Worm (Caenorhabditis elegans) whole organism, L1 larva: Measurements from ENCODE around the gene ctsa-3.2.

Experiments
- C04F5.9 ChIP-seq: sonication (generic microtip); optimal IDR thresholded peaks from 2 replicates; lab custom pipeline; 2016; ENCODE audit warnings: missing genetic modification characterization, missing compliant biosample characterization
- C34B4.2 ChIP-seq: sonication (generic microtip); optimal IDR thresholded peaks from 2 replicates; lab custom pipeline; 2017; ENCODE audit warnings: mild to moderate bottlenecking, missing genetic modification characterization, missing compliant biosample characterization
- Y116A8C.19 ChIP-seq: sonication (generic microtip); optimal IDR thresholded peaks from 2 replicates; lab custom pipeline; 2016; ENCODE audit warnings: missing compliant biosample characterization, missing genetic modification characterization, borderline replicate concordance
- aha-1 ChIP-seq: fragments of 150-350 bp; optimal IDR thresholded peaks from 2 replicates; lab custom pipeline; 2014; ENCODE audit warnings: missing biosample characterization, missing genetic modification characterization
- alr-1 ChIP-seq: fragments of 200-800 bp; sonication (Bioruptor generic); optimal IDR thresholded peaks from 2 replicates; lab custom pipeline; 2018; ENCODE audit warnings: borderline replicate concordance, mild to moderate bottlenecking, missing genetic modification characterization, missing compliant biosample characterization
- aly-2 ChIP-seq: fragments of 150-350 bp; optimal IDR thresholded peaks from 2 replicates; lab custom pipeline; 2014; ENCODE audit warnings: missing biosample characterization, missing genetic modification characterization
- blmp-1 ChIP-seq: fragments of 150-350 bp; optimal IDR thresholded peaks from 2 replicates; lab custom pipeline; 2014; ENCODE audit warnings: missing biosample characterization, missing genetic modification characterization
- ceh-63 ChIP-seq: fragments of 200-800 bp; sonication (Bioruptor generic); optimal IDR thresholded peaks from 2 replicates; lab custom pipeline; 2018; ENCODE audit warnings: mild to moderate bottlenecking, missing genetic modification characterization, missing compliant biosample characterization
- ceh-8 ChIP-seq: fragments of 200-800 bp; sonication (Bioruptor generic); optimal IDR thresholded peaks from 2 replicates; lab custom pipeline; 2018; ENCODE audit warnings: mild to moderate bottlenecking, missing genetic modification characterization, moderate library complexity, missing compliant biosample characterization
- ceh-82 ChIP-seq, 3 experiments: fragments of 150-350 bp in 1 of 3; sonication (generic microtip) in 2 of 3; optimal IDR thresholded peaks; 2 replicates each; lab custom pipeline; 2014 to 2017; ENCODE audit warnings: missing biosample characterization in 3 of 3, missing genetic modification characterization in 3 of 3
- ceh-90 ChIP-seq: sonication (generic microtip); optimal IDR thresholded peaks from 2 replicates; lab custom pipeline; 2016; ENCODE audit warnings: missing genetic modification characterization, missing compliant biosample characterization
- dpl-1 ChIP-seq, 3 experiments: fragments of 150-350 bp in 2 of 3; sonication (generic microtip) in 1 of 3; optimal IDR thresholded peaks; 2 replicates each; lab custom pipeline; 2014 to 2017; ENCODE audit warnings: missing biosample characterization in 3 of 3, missing genetic modification characterization in 3 of 3, missing genetic modification reagents in 3 of 3
- efl-1 ChIP-seq, 4 experiments: fragments of 150-350 bp; optimal IDR thresholded peaks in 3 of 4; peaks in 1 of 4; 1 replicate in 1 of 4; 2 replicates in 3 of 4; lab custom pipeline; 2014; ENCODE audit warnings: missing biosample characterization in 2 of 4, missing genetic modification characterization in 2 of 4, missing genetic modification reagents in 2 of 4
- elt-3 ChIP-seq, 6 experiments: fragments of 150-350 bp in 1 of 6; sonication (generic microtip); optimal IDR thresholded peaks; 2 replicates each; lab custom pipeline; 2017 to 2018; ENCODE audit warnings: missing biosample characterization in 6 of 6, missing genetic modification characterization in 6 of 6, inconsistent platforms in 1 of 6
- ets-5 ChIP-seq: fragments of 200-800 bp; sonication (Bioruptor generic); IDR thresholded peaks from 2 replicates; pipeline ENCODE4 v1.3.6; 2022; ENCODE audit warnings: missing genetic modification characterization, missing compliant biosample characterization
- hlh-4 ChIP-seq: sonication (generic microtip); optimal IDR thresholded peaks from 2 replicates; lab custom pipeline; 2016; ENCODE audit warnings: mild to moderate bottlenecking, missing genetic modification characterization, missing compliant biosample characterization
- irx-1 ChIP-seq: sonication (generic microtip); optimal IDR thresholded peaks from 2 replicates; lab custom pipeline; 2016; ENCODE audit warnings: missing genetic modification characterization, missing compliant biosample characterization
- lin-14 ChIP-seq: fragments of 200-800 bp; sonication (Bioruptor generic); optimal IDR thresholded peaks from 2 replicates; lab custom pipeline; 2018; ENCODE audit warnings: mild to moderate bottlenecking, missing genetic modification characterization, moderate library complexity, missing compliant biosample characterization
- lin-15B ChIP-seq: fragments of 150-350 bp; sonication (generic microtip); optimal IDR thresholded peaks from 3 replicates; lab custom pipeline; 2014; ENCODE audit warnings: missing biosample characterization, missing genetic modification characterization
- lin-35 ChIP-seq, 2 experiments: fragments of 150-350 bp; optimal IDR thresholded peaks; 2 replicates each; lab custom pipeline; 2014; ENCODE audit warnings: missing biosample characterization in 2 of 2, missing genetic modification characterization in 2 of 2, missing genetic modification reagents in 2 of 2
- lsy-2 ChIP-seq, 2 experiments: fragments of 150-350 bp; optimal IDR thresholded peaks; 2 replicates each; lab custom pipeline; 2014; ENCODE audit warnings: missing biosample characterization in 2 of 2, missing genetic modification characterization in 2 of 2
- mef-2 ChIP-seq: fragments of 150-350 bp; optimal IDR thresholded peaks from 2 replicates; lab custom pipeline; 2014; ENCODE audit warnings: missing biosample characterization, missing genetic modification characterization
- mep-1 ChIP-seq: fragments of 150-350 bp; optimal IDR thresholded peaks from 2 replicates; lab custom pipeline; 2014; ENCODE audit warnings: missing biosample characterization, missing genetic modification characterization
- nhr-12 ChIP-seq: sonication (generic microtip); optimal IDR thresholded peaks from 2 replicates; lab custom pipeline; 2017; ENCODE audit warnings: missing biosample characterization, missing genetic modification characterization
- nhr-84 ChIP-seq: sonication (generic microtip); optimal IDR thresholded peaks from 2 replicates; lab custom pipeline; 2017; ENCODE audit warnings: missing biosample characterization, missing genetic modification characterization
- pax-3 ChIP-seq: fragments of 200-800 bp; sonication (Bioruptor generic); optimal IDR thresholded peaks from 2 replicates; lab custom pipeline; 2018; ENCODE audit warnings: mild to moderate bottlenecking, missing genetic modification characterization, moderate library complexity, missing compliant biosample characterization
- pqm-1 ChIP-seq: sonication (generic microtip); optimal IDR thresholded peaks from 3 replicates; lab custom pipeline; 2017; ENCODE audit warnings: missing biosample characterization, missing genetic modification characterization
- rnt-1 ChIP-seq: sonication (generic microtip); optimal IDR thresholded peaks from 2 replicates; lab custom pipeline; 2016; ENCODE audit warnings: mild to moderate bottlenecking, missing genetic modification characterization, moderate library complexity, missing compliant biosample characterization
- swsn-7 ChIP-seq: sonication (generic microtip); optimal IDR thresholded peaks from 2 replicates; lab custom pipeline; 2016; ENCODE audit warnings: missing genetic modification characterization, missing compliant biosample characterization
- tbx-2 ChIP-seq: sonication (generic microtip); optimal IDR thresholded peaks from 2 replicates; lab custom pipeline; 2016; ENCODE audit warnings: missing genetic modification characterization, missing compliant biosample characterization
- unc-30 ChIP-seq: sonication (generic microtip); optimal IDR thresholded peaks from 2 replicates; lab custom pipeline; 2017; ENCODE audit warnings: missing biosample characterization, missing genetic modification characterization
- zip-4 ChIP-seq: fragments of 200-800 bp; sonication (Bioruptor generic); optimal IDR thresholded peaks from 2 replicates; lab custom pipeline; 2018; ENCODE audit warnings: mild to moderate bottlenecking, missing genetic modification characterization, moderate library complexity, missing compliant biosample characterization

The ctsa-3.2 gene

DNA sequence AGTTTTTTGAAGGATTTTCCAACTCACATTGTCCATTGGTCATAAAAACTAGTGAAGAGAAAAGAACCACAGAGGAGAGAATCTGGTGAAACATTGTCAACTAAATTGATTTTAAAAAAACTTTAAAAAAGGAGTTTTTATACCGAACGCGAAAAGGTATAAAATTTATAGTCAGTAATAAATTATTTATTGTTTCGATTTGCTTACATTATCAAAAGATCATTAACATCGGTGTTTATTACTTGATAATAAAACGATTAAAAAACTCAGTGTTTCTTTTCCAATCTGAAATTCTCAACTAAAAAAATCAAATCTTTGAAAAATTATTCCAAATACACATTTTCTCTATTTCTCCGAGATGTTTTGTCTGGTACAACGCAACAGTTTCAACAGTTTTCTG is 41.2 kb downstream of the ctsa-3.2 start, which contains the start of gene F26C11.4:
Gene F26C11.4, minus strand, starts transcription at position 101 of the 400 bp plus-strand sequence.
- no peak for TF ChIP-seq ceh-63 (GFP tag; lab: Kevin White, UChicago)
- no peak for TF ChIP-seq ceh-90 (tag; lab: Kevin White, UChicago)
- TF ChIP-seq lsy-2 (tag; optimal IDR thresholded peaks at IDR 0.05; lab: Kevin White, UChicago), result no peak
- no peak for TF ChIP-seq ets-5 (GFP tag; lab: Robert Waterston, UW)
- no peak for TF ChIP-seq nhr-84
- TF ChIP-seq C34B4.2 (tag; lab: Kevin White, UChicago), result no peak
- no peak for TF ChIP-seq mef-2 (tag; lab: Kevin White, UChicago)
- no peak for TF ChIP-seq irx-1 (tag; lab: Kevin White, UChicago)
- no peak for TF ChIP-seq aly-2
- TF ChIP-seq efl-1 (optimal IDR thresholded peaks at IDR 0.05; lab: Kevin White, UChicago), result no peak
- no peak for TF ChIP-seq efl-1 (GFP tag; optimal IDR thresholded peaks at IDR 0.05 in 1 of 2; lab: Kevin White, UChicago)
- TF ChIP-seq nhr-12 (tag; lab: Kevin White, UChicago), result no peak
- no peak for TF ChIP-seq swsn-7 (tag; lab: Kevin White, UChicago)
- no peak for TF ChIP-seq mep-1 (tag; lab: Kevin White, UChicago)

DNA sequence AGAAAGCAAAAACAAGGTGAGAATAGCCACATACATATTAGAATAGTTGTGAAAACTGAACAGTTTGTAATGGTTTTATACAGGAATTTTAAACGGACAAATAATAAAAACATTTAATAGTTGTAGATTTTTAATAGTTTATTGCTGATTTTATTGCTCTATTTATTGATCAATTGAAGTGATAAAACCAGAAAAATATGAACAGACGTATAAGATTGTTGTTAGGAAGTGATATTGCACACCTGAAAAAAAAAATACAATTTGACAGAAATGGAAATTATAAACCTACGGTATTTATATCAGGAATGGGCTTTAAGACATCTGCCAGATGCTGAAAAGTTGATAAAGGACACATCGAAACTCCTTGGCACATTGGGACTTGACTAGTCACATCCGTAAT is 42.9 kb downstream of the ctsa-3.2 start, which contains the start of gene C05C10.8:
Gene C05C10.8, minus strand, starts transcription at position 101 of the 400 bp plus-strand sequence.
- TF ChIP-seq unc-30 (tag; lab: Kevin White, UChicago) (no peak), pqm-1 (no peak), efl-1 (optimal IDR thresholded peaks at IDR 0.05; lab: Kevin White, UChicago) (no peak), efl-1 (GFP tag; optimal IDR thresholded peaks at IDR 0.05 in 1 of 2; lab: Kevin White, UChicago) (peak in 1 of 2 experiments; percentile 32), Y116A8C.19 (no peak)

DNA sequence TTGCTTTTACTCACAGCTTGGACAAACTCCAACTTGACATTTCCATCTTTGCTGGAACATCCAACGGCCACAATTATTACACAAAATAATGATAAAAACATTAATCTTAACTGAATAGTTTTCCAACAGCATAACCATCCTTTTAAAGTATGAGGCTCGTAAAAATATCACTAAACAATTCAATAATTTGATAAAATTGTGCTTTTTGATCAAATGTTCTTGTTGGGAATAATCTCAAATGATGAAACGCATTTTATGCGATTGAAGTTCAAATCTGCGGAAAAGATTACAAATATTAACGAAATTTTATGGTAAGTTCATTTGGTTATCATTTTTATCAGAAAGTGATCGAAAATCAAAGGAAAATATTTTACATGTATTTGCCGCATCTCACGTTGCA is 45.5 kb downstream of the ctsa-3.2 start, which contains the start of gene pho-10:
Gene pho-10, minus strand, starts transcription at position 101 of the 400 bp plus-strand sequence.
- no peak for TF ChIP-seq C34B4.2 (tag; lab: Kevin White, UChicago)
- no peak for TF ChIP-seq ceh-90 (tag; lab: Kevin White, UChicago)
- TF ChIP-seq rnt-1 (tag; lab: Kevin White, UChicago), result no peak
- no peak for TF ChIP-seq ceh-82 (tag; optimal IDR thresholded peaks at IDR 0.05; lab: Kevin White, UChicago)
- no peak for TF ChIP-seq ceh-8 (GFP tag; lab: Kevin White, UChicago)
- TF ChIP-seq lin-15B (tag; lab: Kevin White, UChicago), result no peak
- TF ChIP-seq lin-14 (GFP tag; lab: Kevin White, UChicago), result no peak
- TF ChIP-seq pax-3, result no peak
- no peak for TF ChIP-seq nhr-12 (tag; lab: Kevin White, UChicago)
- TF ChIP-seq dpl-1 (GFP tag; optimal IDR thresholded peaks at IDR 0.05; lab: Kevin White, UChicago), result no peak
- TF ChIP-seq aha-1 (tag; lab: Kevin White, UChicago), result no peak
- no peak for TF ChIP-seq ets-5 (GFP tag; lab: Robert Waterston, UW)
- no peak for TF ChIP-seq tbx-2 (tag; lab: Kevin White, UChicago)
- TF ChIP-seq lin-35 (GFP tag; optimal IDR thresholded peaks at IDR 0.05; lab: Kevin White, UChicago), result no peak
- no peak for TF ChIP-seq alr-1
- TF ChIP-seq C04F5.9 (tag; lab: Kevin White, UChicago), result no peak

DNA sequence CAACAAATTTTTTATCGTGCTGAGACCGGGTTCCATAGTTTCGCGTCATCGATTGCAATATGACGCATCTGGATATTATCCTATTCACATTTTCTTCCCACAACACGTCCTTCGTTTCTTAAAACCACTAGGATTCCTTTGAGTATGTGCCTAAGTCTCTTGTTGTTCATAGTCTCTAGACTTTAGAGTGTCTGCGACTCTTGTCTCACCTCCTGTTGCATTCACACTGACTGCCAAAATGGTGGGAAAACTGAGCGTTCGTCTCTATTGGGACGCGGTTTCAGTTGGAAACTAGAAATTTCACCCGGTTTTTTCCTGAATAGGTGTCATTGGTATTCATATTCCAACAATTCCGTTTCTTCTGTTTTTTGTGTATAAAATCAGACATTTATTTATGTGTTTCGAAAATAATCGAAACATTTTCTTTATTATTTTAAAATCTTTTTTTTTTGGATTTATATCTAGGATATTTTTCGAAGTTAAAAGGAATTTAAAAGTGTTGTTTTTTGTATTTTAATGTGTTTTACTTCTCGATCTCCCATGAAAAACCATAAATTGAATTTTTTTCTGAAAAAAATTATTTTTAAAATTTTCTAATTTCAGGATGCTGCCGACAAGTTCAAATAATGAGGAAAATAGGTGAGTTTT is 46.8 kb downstream of the ctsa-3.2 start, which contains the start of gene C05C10.2:
Gene C05C10.2, plus strand, starts transcription at position 598 of the 648 bp plus-strand sequence.
- TF ChIP-seq blmp-1, result peak; percentile 28
- peak; percentile 5 for TF ChIP-seq mep-1 (tag; lab: Kevin White, UChicago)
- TF ChIP-seq dpl-1 (GFP tag; optimal IDR thresholded peaks at IDR 0.05; lab: Kevin White, UChicago), result no peak
- no peak for TF ChIP-seq elt-3 (tag; optimal IDR thresholded peaks at IDR 0.05; lab: Kevin White, UChicago)
- no peak for TF ChIP-seq lin-14 (GFP tag; lab: Kevin White, UChicago)
- TF ChIP-seq zip-4 (GFP tag; lab: Kevin White, UChicago), result no peak
- TF ChIP-seq lin-35 (GFP tag; optimal IDR thresholded peaks at IDR 0.05; lab: Kevin White, UChicago), result peak in 1 of 2 experiments; percentile 11
- TF ChIP-seq efl-1 (optimal IDR thresholded peaks at IDR 0.05; lab: Kevin White, UChicago), result peak in 1 of 2 experiments; percentile 44
- peak in 1 of 2 experiments; percentile 27 for TF ChIP-seq efl-1 (GFP tag; optimal IDR thresholded peaks at IDR 0.05 in 1 of 2; lab: Kevin White, UChicago)
- TF ChIP-seq hlh-4 (tag; lab: Kevin White, UChicago), result no peak
- TF ChIP-seq, all 84 proteins: peak for 4
